Worm (Caenorhabditis elegans): Measurements from ENCODE around the gene F46F5.13.

- no peak for TF ChIP-seq mdl-1 (tag; optimal IDR thresholded peaks at IDR 0.05)
- TF ChIP-seq unc-39 (tag; optimal IDR thresholded peaks at IDR 0.05): no peak
- TF ChIP-seq skn-1 (tag; optimal IDR thresholded peaks at IDR 0.05): no peak
- no peak for TF ChIP-seq unc-62 (GFP tag; optimal IDR thresholded peaks at IDR 0.05)
- TF ChIP-seq gmeb-1 (tag; optimal IDR thresholded peaks at IDR 0.05): no peak
- TF ChIP-seq lin-11 (tag; optimal IDR thresholded peaks at IDR 0.05): no peak
- no peak for TF ChIP-seq nhr-12 (tag; optimal IDR thresholded peaks at IDR 0.05)
- TF ChIP-seq lin-39 (tag; optimal IDR thresholded peaks at IDR 0.05): no peak
- no peak for TF ChIP-seq ztf-11 (tag; optimal IDR thresholded peaks at IDR 0.05)
- TF ChIP-seq egl-27 (tag; optimal IDR thresholded peaks at IDR 0.05): no peak
- TF ChIP-seq ZK546.5 (tag; optimal IDR thresholded peaks at IDR 0.05): no peak
- no peak for TF ChIP-seq nhr-237 (tag; optimal IDR thresholded peaks at IDR 0.05)
These were observed 17.4 kb downstream of the F46F5.13 start, which contains the start of gene F46F5.7 for ce11 chrII:820519-820918.

Data from whole organism, L2 larva.